Worm (Caenorhabditis elegans) whole organism, L1 larva: ENCODE results near the gene srz-19.

Source experiments
- C04F5.9 ChIP-seq: sonication (generic microtip); optimal IDR thresholded peaks from 2 replicates; lab custom pipeline; 2016; ENCODE audit warnings: missing genetic modification characterization, missing compliant biosample characterization
- C16A3.4 ChIP-seq: fragments of 150-350 bp; optimal IDR thresholded peaks from 2 replicates; lab custom pipeline; 2014; ENCODE audit warnings: missing biosample characterization, missing genetic modification characterization
- C34B4.2 ChIP-seq: sonication (generic microtip); optimal IDR thresholded peaks from 2 replicates; lab custom pipeline; 2017; ENCODE audit warnings: mild to moderate bottlenecking, missing genetic modification characterization, missing compliant biosample characterization
- Y116A8C.19 ChIP-seq: sonication (generic microtip); optimal IDR thresholded peaks from 2 replicates; lab custom pipeline; 2016; ENCODE audit warnings: missing compliant biosample characterization, missing genetic modification characterization, borderline replicate concordance
- aha-1 ChIP-seq: fragments of 150-350 bp; optimal IDR thresholded peaks from 2 replicates; lab custom pipeline; 2014; ENCODE audit warnings: missing biosample characterization, missing genetic modification characterization
- alr-1 ChIP-seq: fragments of 200-800 bp; sonication (Bioruptor generic); optimal IDR thresholded peaks from 2 replicates; lab custom pipeline; 2018; ENCODE audit warnings: borderline replicate concordance, mild to moderate bottlenecking, missing genetic modification characterization, missing compliant biosample characterization
- aly-2 ChIP-seq: fragments of 150-350 bp; optimal IDR thresholded peaks from 2 replicates; lab custom pipeline; 2014; ENCODE audit warnings: missing biosample characterization, missing genetic modification characterization
- ama-1 ChIP-seq: fragments of 150-350 bp; optimal IDR thresholded peaks from 2 replicates; lab custom pipeline; 2014
- blmp-1 ChIP-seq: fragments of 150-350 bp; optimal IDR thresholded peaks from 2 replicates; lab custom pipeline; 2014; ENCODE audit warnings: missing biosample characterization, missing genetic modification characterization
- ces-1 ChIP-seq: fragments of 150-350 bp; optimal IDR thresholded peaks from 2 replicates; lab custom pipeline; 2014; ENCODE audit warnings: missing biosample characterization, missing genetic modification reagents, missing genetic modification characterization
- dpl-1 ChIP-seq, 3 experiments: fragments of 150-350 bp in 2 of 3; sonication (generic microtip) in 1 of 3; optimal IDR thresholded peaks; 2 replicates each; lab custom pipeline; 2014 to 2017; ENCODE audit warnings: missing biosample characterization in 3 of 3, missing genetic modification characterization in 3 of 3, missing genetic modification reagents in 3 of 3
- dsc-1 ChIP-seq: sonication (generic microtip); optimal IDR thresholded peaks from 2 replicates; lab custom pipeline; 2016; ENCODE audit warnings: mild to moderate bottlenecking, missing genetic modification characterization, missing compliant biosample characterization
- egl-13 ChIP-seq: sonication (generic microtip); optimal IDR thresholded peaks from 2 replicates; lab custom pipeline; 2016; ENCODE audit warnings: missing genotype, missing genetic modification reagents, missing genetic modification characterization, missing compliant biosample characterization
- elt-3 ChIP-seq, 6 experiments: fragments of 150-350 bp in 1 of 6; sonication (generic microtip); optimal IDR thresholded peaks; 2 replicates each; lab custom pipeline; 2017 to 2018; ENCODE audit warnings: missing biosample characterization in 6 of 6, missing genetic modification characterization in 6 of 6, inconsistent platforms in 1 of 6
- ets-5 ChIP-seq: fragments of 200-800 bp; sonication (Bioruptor generic); IDR thresholded peaks from 2 replicates; pipeline ENCODE4 v1.3.6; 2022; ENCODE audit warnings: missing genetic modification characterization, missing compliant biosample characterization
- fkh-4 ChIP-seq: sonication (generic microtip); optimal IDR thresholded peaks from 2 replicates; lab custom pipeline; 2016; ENCODE audit warnings: missing compliant biosample characterization, missing genetic modification characterization, borderline replicate concordance
- fkh-8 ChIP-seq: sonication (generic microtip); optimal IDR thresholded peaks from 2 replicates; lab custom pipeline; 2016; ENCODE audit warnings: mild to moderate bottlenecking, missing genetic modification characterization, missing compliant biosample characterization
- hlh-17 ChIP-seq: fragments of 200-800 bp; sonication (Bioruptor generic); optimal IDR thresholded peaks from 2 replicates; lab custom pipeline; 2018; ENCODE audit warnings: missing genetic modification characterization, mild to moderate bottlenecking, missing compliant biosample characterization, moderate library complexity, borderline replicate concordance
- isw-1 ChIP-seq: fragments of 200-800 bp; sonication (Bioruptor generic); IDR thresholded peaks from 2 replicates; pipeline ENCODE4 v1.3.6; 2022; ENCODE audit warnings: missing genetic modification characterization, missing compliant biosample characterization
- lin-39 ChIP-seq: fragments of 150-350 bp; optimal IDR thresholded peaks from 2 replicates; lab custom pipeline; 2014; ENCODE audit warnings: missing biosample characterization, missing genetic modification reagents, missing genetic modification characterization
- lir-3 ChIP-seq: sonication (generic microtip); optimal IDR thresholded peaks from 2 replicates; lab custom pipeline; 2016; ENCODE audit warnings: mild to moderate bottlenecking, missing genetic modification characterization, moderate library complexity, missing compliant biosample characterization; ENCODE audit not compliant: poor library complexity
- mab-9 ChIP-seq: fragments of 200-800 bp; sonication (Bioruptor generic); IDR thresholded peaks from 2 replicates; pipeline ENCODE4 v1.3.6; 2022; ENCODE audit warnings: missing genetic modification reagents, missing genetic modification characterization, missing compliant biosample characterization
- mep-1 ChIP-seq: fragments of 150-350 bp; optimal IDR thresholded peaks from 2 replicates; lab custom pipeline; 2014; ENCODE audit warnings: missing biosample characterization, missing genetic modification characterization
- nhr-20 ChIP-seq: sonication (generic microtip); optimal IDR thresholded peaks from 2 replicates; lab custom pipeline; 2016; ENCODE audit warnings: mild to moderate bottlenecking, missing genetic modification characterization, missing compliant biosample characterization
- nhr-71 ChIP-seq: sonication (generic microtip); optimal IDR thresholded peaks from 2 replicates; lab custom pipeline; 2016; ENCODE audit warnings: mild to moderate bottlenecking, missing genetic modification characterization, moderate library complexity, missing compliant biosample characterization
- nhr-77 ChIP-seq: fragments of 150-350 bp; optimal IDR thresholded peaks from 2 replicates; lab custom pipeline; 2014; ENCODE audit warnings: missing biosample characterization, missing genetic modification characterization
- nhr-85 ChIP-seq: sonication (generic microtip); peaks from one replicate; lab custom pipeline; 2016; ENCODE audit warnings: missing genetic modification characterization, inconsistent platforms, missing compliant biosample characterization
- nhr-90 ChIP-seq: sonication (generic microtip); optimal IDR thresholded peaks from 2 replicates; lab custom pipeline; 2016; ENCODE audit warnings: mild to moderate bottlenecking, missing genetic modification characterization, missing compliant biosample characterization; ENCODE audit not compliant: poor library complexity
- pag-3 ChIP-seq: sonication (generic microtip); optimal IDR thresholded peaks from 2 replicates; lab custom pipeline; 2017; ENCODE audit warnings: missing genetic modification characterization, mild to moderate bottlenecking, missing compliant biosample characterization, antibody characterized with exemption, borderline replicate concordance; ENCODE audit not compliant: insufficient read depth
- pax-3 ChIP-seq: fragments of 200-800 bp; sonication (Bioruptor generic); optimal IDR thresholded peaks from 2 replicates; lab custom pipeline; 2018; ENCODE audit warnings: mild to moderate bottlenecking, missing genetic modification characterization, moderate library complexity, missing compliant biosample characterization
- skn-1 ChIP-seq: fragments of 150-350 bp; optimal IDR thresholded peaks from 2 replicates; lab custom pipeline; 2014; ENCODE audit warnings: missing biosample characterization, missing genetic modification characterization
- snpc-4 ChIP-seq: fragments of 150-350 bp; optimal IDR thresholded peaks from 2 replicates; lab custom pipeline; 2014; ENCODE audit warnings: missing biosample characterization, missing genetic modification characterization
- snu-23 ChIP-seq: sonication (generic microtip); optimal IDR thresholded peaks from 2 replicates; lab custom pipeline; 2016; ENCODE audit warnings: missing genetic modification characterization, missing compliant biosample characterization
- sox-4 ChIP-seq: sonication (generic microtip); optimal IDR thresholded peaks from 2 replicates; lab custom pipeline; 2016; ENCODE audit warnings: missing genetic modification characterization, missing compliant biosample characterization
- tlp-1 ChIP-seq: fragments of 150-350 bp; optimal IDR thresholded peaks from 2 replicates; lab custom pipeline; 2014; ENCODE audit warnings: missing biosample characterization, missing genetic modification characterization
- unc-130 ChIP-seq: fragments of 150-350 bp; optimal IDR thresholded peaks from 2 replicates; lab custom pipeline; 2017; ENCODE audit warnings: missing biosample characterization, missing genetic modification characterization, inconsistent platforms
- unc-30 ChIP-seq: sonication (generic microtip); optimal IDR thresholded peaks from 2 replicates; lab custom pipeline; 2017; ENCODE audit warnings: missing biosample characterization, missing genetic modification characterization
- unc-98 ChIP-seq: fragments of 200-800 bp; sonication (Bioruptor generic); IDR thresholded peaks from 2 replicates; pipeline ENCODE4 v1.3.6; 2022; ENCODE audit warnings: missing genetic modification characterization, missing compliant biosample characterization
- xbp-1 ChIP-seq: sonication (generic microtip); optimal IDR thresholded peaks from 2 replicates; lab custom pipeline; 2016; ENCODE audit warnings: missing genetic modification characterization, missing compliant biosample characterization
- zag-1 ChIP-seq: fragments of 150-350 bp; optimal IDR thresholded peaks from 2 replicates; lab custom pipeline; 2014; ENCODE audit warnings: missing biosample characterization, missing genetic modification characterization
- zip-4 ChIP-seq: fragments of 200-800 bp; sonication (Bioruptor generic); optimal IDR thresholded peaks from 2 replicates; lab custom pipeline; 2018; ENCODE audit warnings: mild to moderate bottlenecking, missing genetic modification characterization, moderate library complexity, missing compliant biosample characterization
- ztf-11 ChIP-seq, 2 experiments: sonication (generic microtip); optimal IDR thresholded peaks; 2 replicates each; lab custom pipeline; 2016 to 2017; ENCODE audit warnings: missing genetic modification characterization in 2 of 2, missing biosample characterization in 1 of 2, missing compliant biosample characterization in 1 of 2

srz-19 gene

ce11 chrIV:3902955-3903354 is 16.7 kb upstream of the srz-19 start, which contains the start of gene F56D6.6:
Gene F56D6.6 (plus strand): TSS chrIV:3903255.
- no peak for TF ChIP-seq tlp-1 (tag; lab: Kevin White, UChicago)
- TF ChIP-seq xbp-1 (tag; lab: Kevin White, UChicago): no peak
- no peak for TF ChIP-seq unc-130 (tag; lab: Kevin White, UChicago)
- TF ChIP-seq ztf-11 (tag; optimal IDR thresholded peaks at IDR 0.05; lab: Kevin White, UChicago): no peak
- no peak for TF ChIP-seq nhr-77 (tag; lab: Kevin White, UChicago)
- no peak for TF ChIP-seq lir-3 (tag; lab: Kevin White, UChicago)
- TF ChIP-seq zag-1 (tag; lab: Kevin White, UChicago): no peak
- TF ChIP-seq Y116A8C.19 (tag; lab: Kevin White, UChicago): no peak
- TF ChIP-seq nhr-20 (tag; lab: Kevin White, UChicago): no peak
- no peak for TF ChIP-seq aly-2
- TF ChIP-seq mab-9 (GFP tag; lab: Robert Waterston, UW): no peak
- no peak for TF ChIP-seq nhr-85 (tag; lab: Kevin White, UChicago)
- TF ChIP-seq ets-5: no peak
- TF ChIP-seq mep-1 (tag; lab: Kevin White, UChicago): no peak
- no peak for TF ChIP-seq hlh-17 (GFP tag; lab: Kevin White, UChicago)
- TF ChIP-seq nhr-90: no peak
- TF ChIP-seq snu-23: no peak
- TF ChIP-seq aha-1: no peak

ce11 chrIV:3904620-3905019 is 15.0 kb upstream of the srz-19 start, which contains the start of gene F56D6.21:
Gene F56D6.21 (plus strand): TSS chrIV:3904920.
- TF ChIP-seq fkh-4 (tag; lab: Kevin White, UChicago) (no peak), aha-1 (no peak), Y116A8C.19 (tag; lab: Kevin White, UChicago) (no peak), zip-4 (GFP tag; lab: Kevin White, UChicago) (no peak), sox-4 (tag; lab: Kevin White, UChicago) (no peak), ces-1 (GFP tag; lab: Kevin White, UChicago) (no peak), C16A3.4 (tag; lab: Kevin White, UChicago) (no peak), unc-130 (tag; lab: Kevin White, UChicago) (no peak), fkh-8 (tag; lab: Kevin White, UChicago) (no peak), nhr-71 (no peak), elt-3 (tag; optimal IDR thresholded peaks at IDR 0.05; lab: Kevin White, UChicago) (no peak), egl-13 (tag; lab: Kevin White, UChicago) (no peak), alr-1 (tag; lab: Kevin White, UChicago) (no peak), skn-1 (no peak), ama-1 (no peak), pax-3 (tag; lab: Kevin White, UChicago) (no peak), dsc-1 (tag; lab: Kevin White, UChicago) (no peak), unc-98 (GFP tag; lab: Robert Waterston, UW) (no peak), isw-1 (no peak)

DNA sequence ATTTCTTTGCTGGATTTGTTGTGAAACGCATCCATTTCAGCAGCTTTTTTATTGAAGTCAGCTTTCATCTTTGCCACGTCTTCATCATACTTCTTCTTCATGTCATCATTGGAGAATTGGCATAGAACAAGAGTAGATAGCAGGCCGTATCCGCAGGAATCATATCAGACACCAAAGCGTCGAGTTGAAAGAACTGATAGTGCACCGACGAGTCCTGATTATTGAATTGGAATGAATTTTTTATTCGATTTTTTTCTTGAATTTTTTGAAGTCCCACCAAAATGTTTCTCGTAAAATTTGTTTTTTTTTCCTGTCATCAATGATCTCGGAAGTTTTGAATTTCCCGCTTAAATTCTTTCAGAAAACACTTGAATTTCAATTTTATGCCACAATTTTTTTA is 13.2 kb upstream of the srz-19 start, which contains the start of gene F56D6.11:
F56D6.11 (minus strand) TSS at position 101 of the 400 bp plus-strand sequence.
- TF ChIP-seq pax-3 (tag; lab: Kevin White, UChicago): no peak
- TF ChIP-seq C04F5.9 (tag; lab: Kevin White, UChicago): no peak

DNA sequence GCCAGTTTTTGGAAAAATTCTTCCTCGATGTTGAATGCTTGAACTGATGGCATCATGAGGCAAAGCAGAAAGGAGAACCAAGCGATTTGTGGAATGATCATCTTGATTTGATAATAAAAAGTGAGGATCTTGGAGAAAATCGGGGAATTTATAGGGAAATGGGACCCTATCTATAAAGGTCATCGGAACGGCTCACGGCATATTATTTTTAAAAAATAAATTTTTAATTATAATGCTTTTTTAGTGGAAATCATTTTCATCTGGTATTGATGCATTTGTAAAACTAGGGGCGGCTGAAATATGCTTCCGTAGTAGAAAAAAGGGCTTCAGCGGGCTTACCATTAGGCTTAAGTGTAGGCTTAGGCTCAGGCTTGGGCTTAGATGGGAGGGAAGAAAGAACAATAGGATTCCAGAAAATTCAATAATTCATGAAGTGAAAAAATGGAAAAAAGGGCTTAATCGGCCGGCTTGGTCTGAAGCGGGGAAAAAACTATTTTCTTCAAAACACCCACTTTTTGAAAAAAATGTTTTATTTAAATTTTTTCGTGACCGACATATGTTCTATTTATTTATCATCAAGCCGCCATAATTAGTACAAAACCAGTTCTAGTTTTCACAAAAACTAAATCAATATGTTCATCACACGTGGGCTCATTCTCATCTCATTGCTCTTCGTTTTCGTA is 12.0 kb upstream of the srz-19 start, which contains the start of the genes F56D6.22 and F56D6.12:
F56D6.22 (minus strand) TSS at position 101 of the 683 bp plus-strand sequence.
F56D6.12 (plus strand) TSS at position 633 of the 683 bp plus-strand sequence.
- no peak for TF ChIP-seq C16A3.4 (tag; lab: Kevin White, UChicago)
- TF ChIP-seq blmp-1: no peak
- no peak for TF ChIP-seq dpl-1 (GFP tag; optimal IDR thresholded peaks at IDR 0.05; lab: Kevin White, UChicago)
- no peak for TF ChIP-seq snpc-4 (tag; lab: Kevin White, UChicago)
- no peak for TF ChIP-seq aha-1
- no peak for TF ChIP-seq lir-3 (tag; lab: Kevin White, UChicago)
- no peak for TF ChIP-seq dsc-1 (tag; lab: Kevin White, UChicago)
- no peak for TF ChIP-seq elt-3 (tag; optimal IDR thresholded peaks at IDR 0.05; lab: Kevin White, UChicago)
- TF ChIP-seq pag-3 (tag; lab: Kevin White, UChicago): no peak
- no peak for TF ChIP-seq lin-39 (tag; lab: Kevin White, UChicago)
- no peak for TF ChIP-seq C34B4.2
- TF ChIP-seq unc-30: no peak
